Worm (Caenorhabditis elegans): Measurements from ENCODE around the gene B0281.4.

DNA sequence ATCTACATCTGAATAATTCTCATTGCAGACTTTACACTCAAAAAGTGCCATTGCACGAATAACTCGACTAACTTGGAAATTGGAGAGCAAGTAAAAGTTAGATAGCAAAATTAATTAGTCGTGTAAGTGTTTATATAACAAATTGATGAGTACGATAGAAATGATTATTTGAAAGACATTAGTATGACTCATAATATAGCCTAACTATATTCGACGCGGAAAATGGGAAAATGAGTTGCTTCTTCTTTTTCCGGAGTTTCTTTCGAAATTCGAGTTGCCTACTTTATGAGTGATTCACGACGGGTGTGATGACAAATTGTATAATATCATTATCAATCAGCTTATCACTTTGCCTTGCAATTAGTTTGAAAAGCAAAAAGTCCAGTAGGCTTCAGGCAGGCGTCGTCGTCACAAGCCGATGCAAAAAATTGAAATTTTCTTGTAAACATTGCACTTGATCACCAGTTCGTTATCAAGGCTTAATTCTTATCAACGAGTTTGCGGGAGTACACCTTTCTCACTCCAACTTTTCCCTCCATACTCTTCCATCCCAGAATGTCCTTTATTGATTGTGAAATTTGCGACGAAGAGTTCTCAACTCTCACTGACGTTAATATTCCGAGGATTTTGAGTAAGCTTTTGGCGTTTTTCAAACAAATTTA is 24.3 kb upstream of the B0281.4 start, which contains the start of the genes ZK1240.6 and ZK1240.2:
- TF ChIP-seq lin-39 (tag; optimal IDR thresholded peaks at IDR 0.05) (no peak), ama-1 (optimal IDR thresholded peaks at IDR 0.05) (no peak)

All from whole organism, L2 larva.